Worm (Caenorhabditis elegans): ENCODE results near the gene F01F1.3.

The F01F1.3 gene

ce11 chrIII:5835163-5835871 lies 36.4 kb upstream of the F01F1.3 start (continued):
- TF ChIP-seq hlh-8 (tag; optimal IDR thresholded peaks at IDR 0.05): no peak
- no peak for TF ChIP-seq unc-55 (GFP tag; optimal IDR thresholded peaks at IDR 0.05)
- peak; percentile 23 for TF ChIP-seq ceh-34 (tag; optimal IDR thresholded peaks at IDR 0.05)
- TF ChIP-seq nfya-1 (tag; optimal IDR thresholded peaks at IDR 0.05): no peak
- TF ChIP-seq nhr-11 (tag; optimal IDR thresholded peaks at IDR 0.05): no peak
- TF ChIP-seq ceh-30 (tag; optimal IDR thresholded peaks at IDR 0.05): no peak
- TF ChIP-seq ttx-3 (tag; optimal IDR thresholded peaks at IDR 0.05): no peak
- TF ChIP-seq ceh-31 (tag; optimal IDR thresholded peaks at IDR 0.05): no peak
- no peak for TF ChIP-seq ceh-19 (GFP tag; optimal IDR thresholded peaks at IDR 0.05)
- no peak for TF ChIP-seq C38D4.7 (GFP tag; optimal IDR thresholded peaks at IDR 0.05)
- no peak for TF ChIP-seq hlh-6 (tag; optimal IDR thresholded peaks at IDR 0.05)
- no peak for TF ChIP-seq ceh-14 (tag; optimal IDR thresholded peaks at IDR 0.05)
- TF ChIP-seq ahr-1 (tag; optimal IDR thresholded peaks at IDR 0.05): no peak
- TF ChIP-seq F13H6.1 (tag; optimal IDR thresholded peaks at IDR 0.05): no peak
- peak; percentile 49 for TF ChIP-seq rnt-1 (tag; optimal IDR thresholded peaks at IDR 0.05)
- no peak for TF ChIP-seq ceh-24 (tag; optimal IDR thresholded peaks at IDR 0.05)

ce11 chrIII:5836261-5836660 lies 35.5 kb upstream of the F01F1.3 start:
- TF ChIP-seq hlh-30 (tag; optimal IDR thresholded peaks at IDR 0.05; ENCODE audit: insufficient read depth) (no peak), ttx-3 (tag; optimal IDR thresholded peaks at IDR 0.05) (no peak), T23F11.4 (GFP tag; optimal IDR thresholded peaks at IDR 0.05) (no peak), ceh-9 (tag; optimal IDR thresholded peaks at IDR 0.05) (no peak), ceh-31 (tag; optimal IDR thresholded peaks at IDR 0.05) (no peak), gmeb-2 (tag; optimal IDR thresholded peaks at IDR 0.05) (no peak), rnt-1 (tag; optimal IDR thresholded peaks at IDR 0.05) (no peak), Y22D7AL.16 (tag; optimal IDR thresholded peaks at IDR 0.05) (no peak), F13H6.1 (tag; optimal IDR thresholded peaks at IDR 0.05) (no peak), tbx-2 (tag; optimal IDR thresholded peaks at IDR 0.05) (no peak), ceh-24 (tag; optimal IDR thresholded peaks at IDR 0.05) (no peak), unc-86 (tag; optimal IDR thresholded peaks at IDR 0.05) (no peak), ceh-34 (tag; optimal IDR thresholded peaks at IDR 0.05) (no peak), unc-55 (GFP tag; optimal IDR thresholded peaks at IDR 0.05) (no peak), elt-4 (tag; optimal IDR thresholded peaks at IDR 0.05) (no peak), K02D7.2 (tag; optimal IDR thresholded peaks at IDR 0.05) (no peak), pha-2 (tag; optimal IDR thresholded peaks at IDR 0.05) (no peak), hlh-6 (tag; optimal IDR thresholded peaks at IDR 0.05) (no peak)

- TF ChIP-seq ztf-16 (tag; optimal IDR thresholded peaks at IDR 0.05) (no peak), nhr-232 (tag; optimal IDR thresholded peaks at IDR 0.05) (no peak), nfya-1 (tag; optimal IDR thresholded peaks at IDR 0.05) (peak; percentile 4), fax-1 (tag; optimal IDR thresholded peaks at IDR 0.05) (no peak), hlh-6 (tag; optimal IDR thresholded peaks at IDR 0.05) (no peak), pax-1 (tag; optimal IDR thresholded peaks at IDR 0.05) (no peak), K09A11.1 (tag; optimal IDR thresholded peaks at IDR 0.05; ENCODE audit: insufficient read depth) (no peak), lin-11 (tag; optimal IDR thresholded peaks at IDR 0.05) (no peak), rnt-1 (tag; optimal IDR thresholded peaks at IDR 0.05) (no peak), nhr-11 (tag; optimal IDR thresholded peaks at IDR 0.05) (no peak), hlh-8 (tag; optimal IDR thresholded peaks at IDR 0.05) (no peak), syd-9 (tag; optimal IDR thresholded peaks at IDR 0.05) (no peak), sox-4 (tag; optimal IDR thresholded peaks at IDR 0.05) (no peak), C38D4.7 (GFP tag; optimal IDR thresholded peaks at IDR 0.05) (peak; percentile 18), sdc-2 (tag; optimal IDR thresholded peaks at IDR 0.05) (peak; percentile 7), ttx-3 (tag; optimal IDR thresholded peaks at IDR 0.05) (no peak)
These were observed 34.9 kb upstream of the F01F1.3 start, which contains the start of gene W04D12.1 for ce11 chrIII:5836816-5837215. Gene W04D12.1 (plus strand): TSS chrIII:5836926.

Data from whole organism, late embryonic.